Fruit fly (Drosophila melanogaster) whole organism, embryonic: ENCODE data around the gene CG15537.

ENCODE experiments used
- Awh ChIP-seq: fragments of 200-800 bp; sonication (Bioruptor generic); IDR thresholded peaks from 2 replicates; pipeline ENCODE4, ENCODE4 v1.3.6; 2022; ENCODE audit warnings: missing biosample characterization, missing genetic modification characterization
- B-H2 ChIP-seq: fragments of 200-800 bp; sonication (Bioruptor generic); optimal IDR thresholded peaks from 2 replicates; lab custom pipeline; 2018; ENCODE audit warnings: missing biosample characterization, mild to moderate bottlenecking, missing genetic modification characterization
- Bdp1 ChIP-seq: fragments of 200-800 bp; sonication (Bioruptor generic); optimal IDR thresholded peaks from 3 replicates; lab custom pipeline; 2016; ENCODE audit warnings: missing biosample characterization, missing genetic modification characterization
- BtbVII ChIP-seq: fragments of 200-800 bp; sonication (Bioruptor generic); optimal IDR thresholded peaks from 3 replicates; lab custom pipeline; 2017; ENCODE audit warnings: missing biosample characterization, mild to moderate bottlenecking, missing genetic modification characterization
- C15 ChIP-seq: fragments of 200-800 bp; sonication (Bioruptor generic); IDR thresholded peaks from 3 replicates; pipeline ENCODE4 v1.3.6; 2022; ENCODE audit warnings: missing biosample characterization, missing genetic modification characterization
- CG10209 ChIP-seq: fragments of 200-800 bp; sonication (Bioruptor generic); optimal IDR thresholded peaks from 3 replicates; lab custom pipeline; 2017; ENCODE audit warnings: missing biosample characterization, mild to moderate bottlenecking, missing genetic modification characterization, missing genetic modification reagents
- CG11504 ChIP-seq: fragments of 200-800 bp; sonication (Bioruptor generic); optimal IDR thresholded peaks from 3 replicates; lab custom pipeline; 2019; ENCODE audit warnings: missing biosample characterization, mild to moderate bottlenecking, missing genetic modification characterization, moderate library complexity
- CG11723 ChIP-seq: fragments of 200-800 bp; sonication (Bioruptor generic); optimal IDR thresholded peaks from 2 replicates; lab custom pipeline; 2017; ENCODE audit warnings: missing biosample characterization, mild to moderate bottlenecking, missing genetic modification characterization
- CG12071 ChIP-seq: fragments of 200-800 bp; sonication (Bioruptor generic); optimal IDR thresholded peaks from 3 replicates; lab custom pipeline; 2018; ENCODE audit warnings: missing biosample characterization, mild to moderate bottlenecking, missing genetic modification characterization
- CG13296 ChIP-seq: fragments of 200-800 bp; sonication (Bioruptor generic); optimal IDR thresholded peaks from 3 replicates; lab custom pipeline; 2018; ENCODE audit warnings: missing biosample characterization, mild to moderate bottlenecking, missing genetic modification characterization
- CG13424 ChIP-seq: fragments of 200-800 bp; sonication (Bioruptor generic); optimal IDR thresholded peaks from 2 replicates; lab custom pipeline; 2019; ENCODE audit warnings: missing biosample characterization, mild to moderate bottlenecking, missing genetic modification characterization, moderate library complexity
- CG14441 ChIP-seq: fragments of 200-800 bp; sonication (Bioruptor generic); IDR thresholded peaks from 2 replicates; pipeline ENCODE4 v1.3.6; 2022; ENCODE audit warnings: missing biosample characterization, missing genetic modification characterization
- CG16813 ChIP-seq: fragments of 200-800 bp; sonication (Bioruptor generic); IDR thresholded peaks from 3 replicates; pipeline ENCODE4 v1.3.6; 2022; ENCODE audit warnings: missing biosample characterization, missing genetic modification characterization; ENCODE audit not compliant: partially characterized antibody
- CG2889 ChIP-seq: fragments of 200-800 bp; sonication (Bioruptor generic); IDR thresholded peaks from 3 replicates; pipeline ENCODE4 v1.3.6; 2022; ENCODE audit warnings: missing biosample characterization, missing genetic modification characterization
- CG31441 ChIP-seq: fragments of 200-800 bp; sonication (Bioruptor generic); IDR thresholded peaks from 2 replicates; pipeline ENCODE4 v1.3.6; 2022; ENCODE audit warnings: missing biosample characterization, missing genetic modification characterization
- CG33557 ChIP-seq: fragments of 200-800 bp; sonication (Bioruptor generic); optimal IDR thresholded peaks from 2 replicates; lab custom pipeline; 2019; ENCODE audit warnings: missing biosample characterization, mild to moderate bottlenecking, missing genetic modification characterization, moderate library complexity
- CG3407 ChIP-seq: fragments of 200-800 bp; sonication (Bioruptor generic); optimal IDR thresholded peaks from 2 replicates; lab custom pipeline; 2018; ENCODE audit warnings: missing biosample characterization, mild to moderate bottlenecking, missing genetic modification characterization
- CG4404 ChIP-seq: fragments of 200-800 bp; sonication (Bioruptor generic); IDR thresholded peaks from 2 replicates; pipeline ENCODE4 v1.3.6; 2022; ENCODE audit warnings: missing biosample characterization, missing genetic modification characterization
- CG6654 ChIP-seq: fragments of 200-800 bp; sonication (Bioruptor generic); optimal IDR thresholded peaks from 2 replicates; lab custom pipeline; 2017; ENCODE audit warnings: missing biosample characterization, mild to moderate bottlenecking, missing genetic modification characterization
- CG6689 ChIP-seq: fragments of 200-800 bp; sonication (Bioruptor generic); IDR thresholded peaks from 2 replicates; pipeline ENCODE4 v1.3.6; 2022; ENCODE audit warnings: missing biosample characterization, missing genetic modification characterization
- CG6813 ChIP-seq: fragments of 200-800 bp; sonication (Bioruptor generic); optimal IDR thresholded peaks from 2 replicates; lab custom pipeline; 2017; ENCODE audit warnings: missing biosample characterization, missing genetic modification characterization, mild to moderate bottlenecking, moderate library complexity, missing genetic modification reagents
- CG7745 ChIP-seq: fragments of 200-800 bp; sonication (Bioruptor generic); optimal IDR thresholded peaks from 2 replicates; lab custom pipeline; 2018; ENCODE audit warnings: missing biosample characterization, mild to moderate bottlenecking, missing genetic modification characterization, moderate library complexity
- CG8359 ChIP-seq: fragments of 200-800 bp; sonication (Bioruptor generic); optimal IDR thresholded peaks from 2 replicates; lab custom pipeline; 2017; ENCODE audit warnings: missing biosample characterization, mild to moderate bottlenecking, missing genetic modification characterization, borderline replicate concordance
- CG9932 ChIP-seq: fragments of 200-800 bp; sonication (Bioruptor generic); IDR thresholded peaks from 2 replicates; pipeline ENCODE4 v1.3.6; 2022; ENCODE audit warnings: missing biosample characterization, missing genetic modification characterization
- Dbx ChIP-seq: fragments of 200-800 bp; sonication (Bioruptor generic); IDR thresholded peaks from 3 replicates; pipeline ENCODE4 v1.3.6; 2022; ENCODE audit warnings: missing biosample characterization, missing genetic modification characterization
- Ets65A ChIP-seq: fragments of 200-800 bp; sonication (Bioruptor generic); peaks from one replicate; lab custom pipeline; 2016; ENCODE audit warnings: missing biosample characterization, missing genetic modification characterization
- H2.0 ChIP-seq: fragments of 200-800 bp; sonication (Bioruptor generic); IDR thresholded peaks from 2 replicates; pipeline ENCODE4 v1.3.6; 2022; ENCODE audit warnings: missing biosample characterization, missing genetic modification characterization
- Jarid2 ChIP-seq: fragments of 200-800 bp; sonication (Bioruptor generic); optimal IDR thresholded peaks from 3 replicates; lab custom pipeline; 2017; ENCODE audit warnings: mild to moderate bottlenecking, missing biosample characterization, missing genetic modification reagents, missing genetic modification characterization
- NC2α ChIP-seq: fragments of 200-800 bp; sonication (Bioruptor generic); optimal IDR thresholded peaks from 2 replicates; lab custom pipeline; 2016; ENCODE audit warnings: missing biosample characterization, missing genetic modification characterization
- Stat92E ChIP-seq, 3 experiments: fragments of >200 bp in 2 of 3; fragments of 200-800 bp in 1 of 3; sonication (Bioruptor generic) in 1 of 3; optimal IDR thresholded peaks; 2 replicates each; lab custom pipeline; 2017 to 2019; ENCODE audit warnings: missing biosample characterization in 3 of 3, missing genetic modification characterization in 3 of 3, mild to moderate bottlenecking in 1 of 3, moderate library complexity in 1 of 3
- Taf1 ChIP-seq: fragments of 200-800 bp; sonication (Bioruptor generic); IDR thresholded peaks from 2 replicates; pipeline ENCODE4 v1.3.6; 2022; ENCODE audit warnings: missing biosample characterization, missing genetic modification characterization
- Usf ChIP-seq: fragments of 200-800 bp; sonication (Bioruptor generic); optimal IDR thresholded peaks from 2 replicates; lab custom pipeline; 2017; ENCODE audit warnings: missing genotype, missing biosample characterization, missing genetic modification characterization
- ci ChIP-seq: fragments of 200-800 bp; sonication (Bioruptor generic); IDR thresholded peaks from 3 replicates; pipeline ENCODE4 v1.3.6; 2022; ENCODE audit warnings: missing biosample characterization, missing genetic modification characterization
- dan ChIP-seq: fragments of 200-800 bp; sonication (Bioruptor generic); IDR thresholded peaks from 2 replicates; pipeline ENCODE4 v1.3.6; 2022; ENCODE audit warnings: missing biosample characterization, missing genetic modification characterization
- en ChIP-seq: fragments of 200-800 bp; sonication (Bioruptor generic); optimal IDR thresholded peaks from 2 replicates; lab custom pipeline; 2016; ENCODE audit warnings: missing biosample characterization, missing genetic modification characterization
- eve ChIP-seq, 2 experiments: fragments of >200 bp; optimal IDR thresholded peaks; 2 replicates each; lab custom pipeline; 2017; ENCODE audit warnings: missing biosample characterization in 2 of 2, missing genetic modification characterization in 2 of 2
- fu2 ChIP-seq: fragments of 200-800 bp; sonication (Bioruptor generic); optimal IDR thresholded peaks from 2 replicates; lab custom pipeline; 2016; ENCODE audit warnings: missing biosample characterization, missing genetic modification characterization
- kni ChIP-seq: fragments of 200-800 bp; sonication (Bioruptor generic); optimal IDR thresholded peaks from 3 replicates; lab custom pipeline; 2017; ENCODE audit warnings: mild to moderate bottlenecking, missing biosample characterization, missing genetic modification reagents, missing genetic modification characterization
- knrl ChIP-seq: fragments of 200-800 bp; sonication (Bioruptor generic); IDR thresholded peaks from 3 replicates; pipeline ENCODE4 v1.3.6; 2022; ENCODE audit warnings: missing biosample characterization, missing genetic modification characterization; ENCODE audit not compliant: partially characterized antibody
- lov ChIP-seq, 2 experiments: fragments of 200-800 bp in 1 of 2; fragments of >200 bp in 1 of 2; sonication (Bioruptor generic) in 1 of 2; IDR thresholded peaks in 1 of 2; optimal IDR thresholded peaks in 1 of 2; 2 replicates in 1 of 2; 3 replicates in 1 of 2; pipeline versions ENCODE4 v1.3.6 to Lab custom; 2017 to 2022; ENCODE audit warnings: missing biosample characterization in 1 of 2, missing genetic modification characterization in 1 of 2
- pita ChIP-seq: fragments of 200-800 bp; sonication (Bioruptor generic); optimal IDR thresholded peaks from 2 replicates; lab custom pipeline; 2017; ENCODE audit warnings: missing biosample characterization, mild to moderate bottlenecking, missing genetic modification characterization
- sob ChIP-seq: fragments of 200-800 bp; sonication (Bioruptor generic); IDR thresholded peaks from 2 replicates; pipeline ENCODE4 v1.3.6; 2022; ENCODE audit warnings: missing biosample characterization, missing genetic modification characterization
- sqz ChIP-seq: fragments of 200-800 bp; sonication (Bioruptor generic); optimal IDR thresholded peaks from 3 replicates; lab custom pipeline; 2018; ENCODE audit warnings: missing biosample characterization, mild to moderate bottlenecking, missing genetic modification characterization
- sr ChIP-seq: fragments of 200-800 bp; sonication (Bioruptor generic); IDR thresholded peaks from 3 replicates; pipeline ENCODE4 v1.3.6; 2022; ENCODE audit warnings: missing biosample characterization, missing genetic modification characterization
- stwl ChIP-seq: fragments of 200-800 bp; sonication (Bioruptor generic); optimal IDR thresholded peaks from 3 replicates; lab custom pipeline; 2018; ENCODE audit warnings: missing biosample characterization, mild to moderate bottlenecking, missing genetic modification characterization, moderate library complexity
- tll ChIP-seq, 2 experiments: fragments of 200-800 bp in 1 of 2; fragments of >200 bp in 1 of 2; sonication (Bioruptor generic) in 1 of 2; optimal IDR thresholded peaks; 2 replicates each; lab custom pipeline; 2017 to 2019; ENCODE audit warnings: missing biosample characterization in 2 of 2, missing genetic modification characterization in 2 of 2, mild to moderate bottlenecking in 1 of 2, moderate library complexity in 1 of 2
- ttk ChIP-seq: fragments of 200-800 bp; sonication (Bioruptor generic); IDR thresholded peaks from 2 replicates; pipeline ENCODE4 v2.1.2; 2022; ENCODE audit warnings: missing biosample characterization, missing genetic modification characterization
- unpg ChIP-seq: fragments of 200-800 bp; sonication (Bioruptor generic); optimal IDR thresholded peaks from 3 replicates; lab custom pipeline; 2018; ENCODE audit warnings: missing biosample characterization, mild to moderate bottlenecking, missing genetic modification characterization, moderate library complexity
- zen ChIP-seq: fragments of 200-800 bp; sonication (Bioruptor generic); optimal IDR thresholded peaks from 3 replicates; lab custom pipeline; 2018; ENCODE audit warnings: missing biosample characterization, mild to moderate bottlenecking, missing genetic modification characterization, moderate library complexity
- zen2 ChIP-seq: fragments of 200-800 bp; sonication (Bioruptor generic); IDR thresholded peaks from 3 replicates; pipeline ENCODE4 v1.3.6; 2022; ENCODE audit warnings: missing biosample characterization, missing genetic modification characterization; ENCODE audit not compliant: partially characterized antibody

The CG15537 gene

DNA sequence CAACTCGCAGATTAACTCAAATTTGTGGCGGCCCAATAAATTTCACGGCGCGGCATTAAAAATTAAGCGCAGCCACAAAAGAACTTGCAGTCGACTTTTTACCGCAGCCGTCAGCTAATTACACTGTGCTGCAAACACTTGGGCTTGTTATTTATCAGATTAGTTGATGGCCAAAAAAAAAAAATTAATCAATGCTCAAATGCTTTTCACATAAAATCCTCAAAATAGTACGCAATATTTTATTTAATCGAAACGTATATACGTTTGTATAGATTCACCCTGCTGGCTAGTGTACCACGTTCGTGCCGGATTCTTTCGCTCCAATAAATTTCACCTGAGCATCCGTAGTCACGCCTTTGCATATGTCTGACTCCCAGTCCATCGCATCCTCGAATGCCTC, 29.6 kb downstream of the CG15537 start (continued):
- peak; percentile 74 for TF ChIP-seq Awh (GFP tag; lab: Robert Waterston, UW)
- TF ChIP-seq Ets65A (GFP tag; lab: Kevin White, UChicago) = no peak
- peak; percentile 19 for TF ChIP-seq zen (tag; lab: Kevin White, UChicago)
- no peak for TF ChIP-seq Bdp1 (GFP tag; lab: Kevin White, UChicago)
- TF ChIP-seq kni (GFP tag; lab: Kevin White, UChicago) = no peak
- peak; percentile 40 for TF ChIP-seq CG12071 (GFP tag; lab: Kevin White, UChicago)
- TF ChIP-seq CG4404 (GFP tag; lab: Robert Waterston, UW) = no peak
- TF ChIP-seq CG14441 (GFP tag; lab: Robert Waterston, UW) = peak; percentile 78
- TF ChIP-seq CG3407 (GFP tag; lab: Kevin White, UChicago) = no peak
- no peak for TF ChIP-seq sr (GFP tag; lab: Robert Waterston, UW)
- no peak; the same call in 1 of the 2 replicates for TF ChIP-seq dan (GFP tag; lab: Robert Waterston, UW)
- no peak for TF ChIP-seq Dbx (GFP tag; lab: Robert Waterston, UW)
- no peak for TF ChIP-seq knrl (GFP tag; lab: Robert Waterston, UW)
- peak; percentile 88 for TF ChIP-seq ci
- no peak for TF ChIP-seq CG6813 (GFP tag; lab: Kevin White, UChicago)
- TF ChIP-seq NC2α = no peak
- no peak for TF ChIP-seq B-H2 (GFP tag; lab: Kevin White, UChicago)
- no peak for TF ChIP-seq lov (optimal IDR thresholded peaks at IDR 0.05; lab: Kevin White, UChicago)
- TF ChIP-seq lov (GFP tag; IDR thresholded peaks at IDR 0.05; lab: Robert Waterston, UW) = 0 out of 3 replicates have a peak, but pooled peaks have one; percentile 57
- no peak for TF ChIP-seq stwl (tag; lab: Kevin White, UChicago)
- no peak for TF ChIP-seq C15
- no peak for TF ChIP-seq CG33557 (GFP tag; lab: Kevin White, UChicago)
- TF ChIP-seq Taf1 = no peak
- TF ChIP-seq sqz = no peak
- 0 out of 2 replicates have a peak, but pooled peaks have one; percentile 38 for TF ChIP-seq H2.0 (GFP tag; lab: Robert Waterston, UW)
- peak; percentile 64; the same call in 2 of the 3 replicates for TF ChIP-seq CG2889 (GFP tag; lab: Robert Waterston, UW)
- no peak for TF ChIP-seq zen2 (GFP tag; lab: Robert Waterston, UW)
- TF ChIP-seq CG11504 (tag; lab: Kevin White, UChicago) = peak; percentile 71
- TF ChIP-seq pita (GFP tag; lab: Kevin White, UChicago) = no peak
- TF ChIP-seq eve (GFP tag; optimal IDR thresholded peaks at IDR 0.05; lab: Kevin White, UChicago) = peak in 1 of 2 experiments; percentile 14
- TF ChIP-seq CG16813 = no peak
- TF ChIP-seq CG10209 = no peak
- TF ChIP-seq Stat92E (GFP tag; optimal IDR thresholded peaks at IDR 0.05; lab: Kevin White, UChicago) = no peak
- TF ChIP-seq CG6689 (GFP tag; lab: Robert Waterston, UW) = peak; percentile 70
- no peak for TF ChIP-seq Usf (GFP tag; lab: Kevin White, UChicago)
- peak; percentile 17 for TF ChIP-seq en (GFP tag; lab: Kevin White, UChicago)
- no peak for TF ChIP-seq tll (GFP tag; optimal IDR thresholded peaks at IDR 0.05; lab: Kevin White, UChicago)
- peak; percentile 67 for TF ChIP-seq CG31441 (GFP tag; lab: Robert Waterston, UW)
- TF ChIP-seq CG8359 (GFP tag; lab: Kevin White, UChicago) = no peak
- peak; percentile 72 for TF ChIP-seq unpg
- peak; percentile 36 for TF ChIP-seq CG6654 (GFP tag; lab: Kevin White, UChicago)
- no peak for TF ChIP-seq fu2
- peak; percentile 41 for TF ChIP-seq CG13424 (tag; lab: Kevin White, UChicago)
- TF ChIP-seq sob (GFP tag; lab: Robert Waterston, UW) = 0 out of 2 replicates have a peak, but pooled peaks have one; percentile 42
- TF ChIP-seq CG9932 (GFP tag; lab: Robert Waterston, UW) = peak; percentile 36; the same call in 1 of the 2 replicates
- no peak for TF ChIP-seq CG13296 (GFP tag; lab: Kevin White, UChicago)
- no peak for TF ChIP-seq CG11723 (GFP tag; lab: Kevin White, UChicago)
- no peak for TF ChIP-seq CG7745 (tag; lab: Kevin White, UChicago)
- no peak for TF ChIP-seq Jarid2 (GFP tag; lab: Kevin White, UChicago)
- TF ChIP-seq ttk = peak; percentile 51; the same call in 1 of the 2 replicates
- no peak for TF ChIP-seq BtbVII
